Worm (Caenorhabditis elegans) whole organism, L4 larva: ENCODE measurements around the gene pqm-1.

Source experiments
- F26F4.8 ChIP-seq: fragments of 200-800 bp; sonication (Bioruptor generic); conservative IDR thresholded peaks from 2 replicates; pipeline ENCODE4 v1.3.6; 2022; ENCODE audit warnings: missing genetic modification characterization, missing compliant biosample characterization
- Y105C5A.15 ChIP-seq: fragments of 200-800 bp; sonication (Bioruptor generic); IDR thresholded peaks from 2 replicates; pipeline ENCODE4 v1.3.6; 2022; ENCODE audit warnings: missing genetic modification characterization, missing compliant biosample characterization
- Y48G9A.11 ChIP-seq: fragments of 200-800 bp; sonication (Bioruptor generic); IDR thresholded peaks from 2 replicates; pipeline ENCODE4 v1.3.6; 2022; ENCODE audit warnings: missing genetic modification reagents, missing genetic modification characterization, missing compliant biosample characterization
- Y5F2A.4 ChIP-seq: fragments of 200-800 bp; sonication (Bioruptor generic); optimal IDR thresholded peaks from 2 replicates; lab custom pipeline; 2018; ENCODE audit warnings: mild to moderate bottlenecking, missing genetic modification characterization, missing compliant biosample characterization
- aha-1 ChIP-seq: fragments of 150-350 bp; peaks from one replicate; lab custom pipeline; 2014; ENCODE audit warnings: missing biosample characterization, missing genetic modification characterization
- aly-2 ChIP-seq: sonication (generic microtip); optimal IDR thresholded peaks from 2 replicates; lab custom pipeline; 2018; ENCODE audit warnings: missing biosample characterization, missing genetic modification characterization
- ceh-28 ChIP-seq: fragments of 150-350 bp; optimal IDR thresholded peaks from 2 replicates; lab custom pipeline; 2014; ENCODE audit warnings: missing biosample characterization, missing genetic modification reagents, missing genetic modification characterization
- daf-12 ChIP-seq: fragments of 150-350 bp; optimal IDR thresholded peaks from 2 replicates; lab custom pipeline; 2014; ENCODE audit warnings: missing biosample characterization, missing genetic modification reagents, missing genetic modification characterization
- daf-16 ChIP-seq, 3 experiments: sonication (generic microtip); optimal IDR thresholded peaks; 2 replicates each; lab custom pipeline; 2016 to 2017; ENCODE audit warnings: missing genetic modification characterization in 3 of 3, missing genetic modification reagents in 3 of 3, mild to moderate bottlenecking in 2 of 3, missing compliant biosample characterization in 2 of 3, missing biosample characterization in 1 of 3, moderate library complexity in 1 of 3
- dmd-6 ChIP-seq: fragments of 200-800 bp; sonication (Bioruptor generic); IDR thresholded peaks from 2 replicates; pipeline ENCODE4 v1.3.6; 2022; ENCODE audit warnings: missing genetic modification reagents, missing genetic modification characterization, missing compliant biosample characterization
- duxl-1 ChIP-seq: sonication (generic microtip); optimal IDR thresholded peaks from 2 replicates; lab custom pipeline; 2016; ENCODE audit warnings: mild to moderate bottlenecking, missing genetic modification characterization, moderate library complexity, missing compliant biosample characterization; ENCODE audit not compliant: poor library complexity
- dve-1 ChIP-seq: sonication (generic microtip); optimal IDR thresholded peaks from 2 replicates; lab custom pipeline; 2017; ENCODE audit warnings: antibody characterized with exemption, mild to moderate bottlenecking, missing genetic modification characterization, missing compliant biosample characterization; ENCODE audit not compliant: insufficient read depth
- egl-27 ChIP-seq: sonication (generic microtip); optimal IDR thresholded peaks from 3 replicates; lab custom pipeline; 2017; ENCODE audit warnings: missing biosample characterization, missing genetic modification reagents, missing genetic modification characterization
- hlh-11 ChIP-seq: fragments of 200-800 bp; sonication (Bioruptor generic); optimal IDR thresholded peaks from 2 replicates; lab custom pipeline; 2018; ENCODE audit warnings: mild to moderate bottlenecking, missing genetic modification characterization, missing compliant biosample characterization
- hlh-30 ChIP-seq: sonication (generic microtip); optimal IDR thresholded peaks from 2 replicates; lab custom pipeline; 2017; ENCODE audit warnings: antibody characterized with exemption, mild to moderate bottlenecking, missing genetic modification characterization, missing compliant biosample characterization; ENCODE audit not compliant: insufficient read depth
- jun-1 ChIP-seq: fragments of 150-350 bp; optimal IDR thresholded peaks from 2 replicates; lab custom pipeline; 2014; ENCODE audit warnings: missing biosample characterization, missing genetic modification reagents, missing genetic modification characterization
- lin-1 ChIP-seq: fragments of 200-800 bp; sonication (Bioruptor generic); IDR thresholded peaks from 2 replicates; pipeline ENCODE4 v1.3.6; 2022; ENCODE audit warnings: missing genetic modification reagents, missing genetic modification characterization, missing compliant biosample characterization
- mdt-29 ChIP-seq: fragments of 200-800 bp; sonication (Bioruptor generic); IDR thresholded peaks from 2 replicates; pipeline ENCODE4 v1.3.6; 2022; ENCODE audit warnings: missing genetic modification reagents, missing genetic modification characterization, missing compliant biosample characterization
- mes-2 ChIP-seq: sonication (generic microtip); optimal IDR thresholded peaks from 2 replicates; lab custom pipeline; 2016; ENCODE audit warnings: missing genotype, mild to moderate bottlenecking, missing genetic modification characterization, missing compliant biosample characterization; ENCODE audit not compliant: poor library complexity, severe bottlenecking
- nhr-10 ChIP-seq: fragments of 150-350 bp; optimal IDR thresholded peaks from 2 replicates; lab custom pipeline; 2014; ENCODE audit warnings: missing biosample characterization, missing genetic modification characterization
- nhr-237 ChIP-seq: sonication (generic microtip); optimal IDR thresholded peaks from 2 replicates; lab custom pipeline; 2017; ENCODE audit warnings: missing biosample characterization, missing genetic modification characterization
- nhr-28 ChIP-seq: fragments of 150-350 bp; optimal IDR thresholded peaks from 2 replicates; lab custom pipeline; 2014; ENCODE audit warnings: missing biosample characterization, missing genetic modification characterization
- nhr-48 ChIP-seq: sonication (generic microtip); optimal IDR thresholded peaks from 2 replicates; lab custom pipeline; 2016; ENCODE audit warnings: mild to moderate bottlenecking, missing genetic modification characterization, missing compliant biosample characterization
- nhr-77 ChIP-seq: fragments of 150-350 bp; optimal IDR thresholded peaks from 2 replicates; lab custom pipeline; 2014; ENCODE audit warnings: missing biosample characterization, missing genetic modification characterization
- php-3 ChIP-seq: fragments of 200-800 bp; sonication (Bioruptor generic); IDR thresholded peaks from 2 replicates; pipeline ENCODE4 v1.3.6; 2022; ENCODE audit warnings: missing genetic modification reagents, missing genetic modification characterization, missing compliant biosample characterization
- rbr-2 ChIP-seq: sonication (generic microtip); optimal IDR thresholded peaks from 2 replicates; lab custom pipeline; 2016; ENCODE audit warnings: missing genotype, missing genetic modification characterization, missing compliant biosample characterization
- snpc-1.2 ChIP-seq: fragments of 200-800 bp; sonication (Bioruptor generic); IDR thresholded peaks from 2 replicates; pipeline ENCODE4 v1.3.6; 2022; ENCODE audit warnings: missing genetic modification reagents, missing genetic modification characterization, missing compliant biosample characterization
- spr-1 ChIP-seq: sonication (generic microtip); optimal IDR thresholded peaks from 2 replicates; lab custom pipeline; 2016; ENCODE audit warnings: mild to moderate bottlenecking, missing genetic modification characterization, missing compliant biosample characterization
- tra-1 ChIP-seq: fragments of 200-800 bp; sonication (Bioruptor generic); IDR thresholded peaks from 2 replicates; pipeline ENCODE4 v1.3.6; 2022; ENCODE audit warnings: missing genetic modification reagents, missing genetic modification characterization, missing compliant biosample characterization
- unc-39 ChIP-seq: sonication (generic microtip); optimal IDR thresholded peaks from 2 replicates; lab custom pipeline; 2017; ENCODE audit warnings: missing biosample characterization, missing genetic modification characterization
- unc-62 ChIP-seq, 3 experiments: fragments of 150-350 bp in 1 of 3; sonication (generic microtip); optimal IDR thresholded peaks in 2 of 3; peaks in 1 of 3; 1 replicate in 1 of 3; 2 replicates in 2 of 3; lab custom pipeline; 2014 to 2017; ENCODE audit warnings: missing biosample characterization in 3 of 3, missing genetic modification characterization in 3 of 3, missing genetic modification reagents in 3 of 3, missing genotype in 1 of 3
- zfp-2 ChIP-seq: sonication (generic microtip); optimal IDR thresholded peaks from 2 replicates; lab custom pipeline; 2016; ENCODE audit warnings: mild to moderate bottlenecking, missing genetic modification characterization, missing compliant biosample characterization

Gene pqm-1

ce11 chrII:11157660-11158059 lies 5.3 kb upstream of the pqm-1 start (continued):
- no peak for TF ChIP-seq ceh-28 (tag; lab: Kevin White, UChicago)
- no peak for TF ChIP-seq daf-12
- peak in 1 of 2 experiments; percentile 77 for TF ChIP-seq unc-62 (GFP tag; optimal IDR thresholded peaks at IDR 0.05 in 1 of 2; lab: Kevin White, UChicago)
- no peak for TF ChIP-seq unc-62 (tag; optimal IDR thresholded peaks at IDR 0.05; lab: Kevin White, UChicago)
- peak; percentile 71; the same call in 1 of the 2 replicates for TF ChIP-seq tra-1 (GFP tag; lab: Robert Waterston, UW)
- TF ChIP-seq daf-16 (GFP tag; optimal IDR thresholded peaks at IDR 0.05; lab: Kevin White, UChicago): peak; percentile 8 to 39
- peak; percentile 64 for TF ChIP-seq daf-16 (tag; optimal IDR thresholded peaks at IDR 0.05; lab: Kevin White, UChicago)
- peak; percentile 70; the same call in 1 of the 2 replicates for TF ChIP-seq F26F4.8 (GFP tag; lab: Robert Waterston, UW)
- TF ChIP-seq mes-2 (tag; lab: Kevin White, UChicago): peak; percentile 70
- no peak for TF ChIP-seq nhr-237
- peak; percentile 47; the same call in 1 of the 2 replicates for TF ChIP-seq lin-1 (GFP tag; lab: Robert Waterston, UW)
- TF ChIP-seq Y48G9A.11 (GFP tag; lab: Robert Waterston, UW): peak; percentile 65; the same call in 1 of the 2 replicates
- no peak for TF ChIP-seq unc-39 (tag; lab: Kevin White, UChicago)
- no peak for TF ChIP-seq spr-1 (tag; lab: Kevin White, UChicago)
- no peak for TF ChIP-seq egl-27 (tag; lab: Kevin White, UChicago)
- TF ChIP-seq Y105C5A.15 (GFP tag; lab: Robert Waterston, UW): peak; percentile 85

DNA sequence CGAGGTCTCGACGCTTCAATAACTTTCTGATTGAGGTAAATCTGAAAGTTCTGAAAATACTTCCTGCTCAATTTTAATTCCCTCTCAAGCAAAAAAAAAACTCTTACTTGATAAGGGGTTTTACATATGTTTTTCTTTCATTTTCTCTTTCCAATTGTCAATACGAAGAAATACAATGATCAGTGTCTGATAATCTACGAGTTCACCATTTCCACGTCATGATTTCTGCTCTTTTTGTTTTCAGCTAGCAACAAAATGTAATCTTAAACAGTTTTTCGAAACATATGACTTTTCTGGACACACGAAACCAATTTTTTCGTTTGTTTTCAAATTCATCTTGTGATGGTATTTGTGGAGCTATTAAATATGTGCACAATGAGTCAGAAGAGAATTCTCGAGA lies 3.8 kb upstream of the pqm-1 start:
- TF ChIP-seq nhr-77 (peak; percentile 50), dve-1 (peak; percentile 43), aha-1 (tag; lab: Kevin White, UChicago) (no peak), hlh-30 (peak; percentile 3), nhr-28 (tag; lab: Kevin White, UChicago) (peak; percentile 53), hlh-11 (tag; lab: Kevin White, UChicago) (peak; percentile 16), aly-2 (tag; lab: Kevin White, UChicago) (no peak), rbr-2 (tag; lab: Kevin White, UChicago) (no peak), daf-16 (GFP tag; optimal IDR thresholded peaks at IDR 0.05; lab: Kevin White, UChicago) (no peak), daf-16 (tag; optimal IDR thresholded peaks at IDR 0.05; lab: Kevin White, UChicago) (peak; percentile 90)

DNA sequence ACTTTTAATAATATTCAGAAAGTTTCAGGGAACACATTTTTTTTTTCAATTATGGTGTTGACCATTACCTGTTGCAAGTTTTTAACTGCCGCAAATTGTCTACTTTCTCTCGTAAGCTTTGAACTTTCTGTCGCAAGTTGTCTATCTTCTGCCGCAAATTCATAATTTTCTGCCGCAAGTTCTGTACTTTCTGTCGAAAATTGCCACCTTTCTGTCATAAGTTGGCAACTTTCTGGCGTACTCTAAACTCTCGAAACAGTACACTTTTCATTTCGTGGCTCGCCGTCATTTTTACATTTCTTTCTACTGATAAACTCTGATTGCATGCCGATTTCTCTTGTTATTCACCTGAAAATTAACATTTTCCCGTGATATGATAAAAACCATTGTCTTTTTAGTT lies 3.0 kb upstream of the pqm-1 start:
- TF ChIP-seq hlh-11 (tag; lab: Kevin White, UChicago): peak; percentile 8
- TF ChIP-seq nhr-237: no peak
- TF ChIP-seq hlh-30: peak; percentile 14
- TF ChIP-seq aha-1 (tag; lab: Kevin White, UChicago): peak; percentile 97
- TF ChIP-seq dve-1: peak; percentile 4
- no peak for TF ChIP-seq daf-16 (GFP tag; optimal IDR thresholded peaks at IDR 0.05; lab: Kevin White, UChicago)
- TF ChIP-seq daf-16 (tag; optimal IDR thresholded peaks at IDR 0.05; lab: Kevin White, UChicago): peak; percentile 43
- TF ChIP-seq dmd-6 (GFP tag; lab: Robert Waterston, UW): peak; percentile 37
- no peak for TF ChIP-seq mdt-29 (GFP tag; lab: Robert Waterston, UW)
- TF ChIP-seq duxl-1: no peak

DNA sequence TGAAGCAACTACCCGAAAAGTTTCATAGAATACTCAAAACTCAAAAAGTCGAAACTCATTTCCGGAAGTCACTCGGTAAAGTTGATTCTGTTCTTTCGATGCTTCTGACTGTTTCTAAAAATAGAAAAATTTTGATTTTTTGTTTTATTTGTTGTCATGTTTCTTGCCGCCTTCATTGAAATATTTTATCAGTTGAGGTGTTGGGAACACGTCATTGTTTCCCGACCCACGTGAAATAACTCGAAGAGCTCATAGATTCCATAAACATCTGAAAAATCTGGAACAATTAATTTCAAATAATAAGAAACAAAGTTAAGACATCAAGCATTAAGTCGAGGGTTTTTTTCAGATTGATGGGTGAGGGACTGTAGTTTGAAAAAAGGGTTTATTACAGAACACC lies 2.6 kb upstream of the pqm-1 start:
- TF ChIP-seq php-3 (GFP tag; lab: Robert Waterston, UW) (peak; percentile 6; the same call in 1 of the 2 replicates), dmd-6 (GFP tag; lab: Robert Waterston, UW) (peak; percentile 24), snpc-1.2 (GFP tag; lab: Robert Waterston, UW) (no peak), hlh-11 (tag; lab: Kevin White, UChicago) (peak; percentile 33), daf-16 (GFP tag; optimal IDR thresholded peaks at IDR 0.05; lab: Kevin White, UChicago) (no peak), daf-16 (tag; optimal IDR thresholded peaks at IDR 0.05; lab: Kevin White, UChicago) (peak; percentile 90)

ce11 chrII:11153800-11154199 lies 1.4 kb upstream of the pqm-1 start:
- TF ChIP-seq daf-16 (GFP tag; optimal IDR thresholded peaks at IDR 0.05; lab: Kevin White, UChicago) (no peak), daf-16 (tag; optimal IDR thresholded peaks at IDR 0.05; lab: Kevin White, UChicago) (peak; percentile 63), dmd-6 (GFP tag; lab: Robert Waterston, UW) (peak; percentile 52), nhr-10 (tag; lab: Kevin White, UChicago) (peak; percentile 40), zfp-2 (tag; lab: Kevin White, UChicago) (no peak), dve-1 (peak; percentile 65), hlh-11 (tag; lab: Kevin White, UChicago) (peak; percentile 66), hlh-30 (peak; percentile 56), nhr-28 (tag; lab: Kevin White, UChicago) (peak; percentile 47), nhr-48 (tag; lab: Kevin White, UChicago) (peak; percentile 8), jun-1 (tag; lab: Kevin White, UChicago) (peak; percentile 16), unc-62 (GFP tag; optimal IDR thresholded peaks at IDR 0.05 in 1 of 2; lab: Kevin White, UChicago) (peak in 1 of 2 experiments; percentile 20), unc-62 (tag; optimal IDR thresholded peaks at IDR 0.05; lab: Kevin White, UChicago) (no peak), mes-2 (tag; lab: Kevin White, UChicago) (no peak), Y5F2A.4 (GFP tag; lab: Kevin White, UChicago) (no peak), nhr-77 (peak; percentile 48), php-3 (GFP tag; lab: Robert Waterston, UW) (0 out of 2 replicates have a peak, but pooled peaks have one; percentile 32)
